Worm (Caenorhabditis elegans) whole organism, L4/young adult: ENCODE measurements around the gene npl-10.

Source experiments
- W03F9.2 ChIP-seq: fragments of 150-350 bp; optimal IDR thresholded peaks from 2 replicates; lab custom pipeline; 2014; ENCODE audit warnings: missing biosample characterization, missing genetic modification characterization
- dao-5 ChIP-seq: sonication (generic microtip); optimal IDR thresholded peaks from 2 replicates; lab custom pipeline; 2016; ENCODE audit warnings: missing genotype, missing genetic modification characterization, moderate library complexity, missing compliant biosample characterization
- him-1 ChIP-seq: sonication (generic microtip); optimal IDR thresholded peaks from 2 replicates; lab custom pipeline; 2016; ENCODE audit warnings: missing genotype, missing genetic modification reagents, missing genetic modification characterization, missing compliant biosample characterization

The npl-10 gene

DNA sequence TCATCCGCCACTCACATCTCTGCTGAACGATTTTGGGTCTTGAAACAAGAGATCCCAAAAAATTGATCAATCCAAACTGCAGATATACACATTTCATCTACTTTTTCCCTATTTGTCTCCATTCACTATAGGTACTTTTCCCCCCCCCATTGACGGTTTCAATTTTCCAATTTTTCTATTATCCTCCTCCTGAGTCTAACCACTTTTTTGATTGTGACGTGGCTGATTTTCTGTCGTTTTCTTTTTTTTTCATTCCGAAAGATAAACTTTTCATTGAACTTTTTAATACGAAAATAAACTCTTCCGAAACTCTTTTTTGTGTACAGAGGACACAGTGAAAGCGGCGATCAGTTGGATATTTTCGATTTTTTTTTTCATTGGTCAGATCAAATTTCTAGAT lies 22.1 kb upstream of the npl-10 start:
- TF ChIP-seq him-1 (tag; lab: Kevin White, UChicago) (no peak), dao-5 (tag; lab: Kevin White, UChicago) (no peak), W03F9.2 (tag; lab: Kevin White, UChicago) (no peak)

DNA sequence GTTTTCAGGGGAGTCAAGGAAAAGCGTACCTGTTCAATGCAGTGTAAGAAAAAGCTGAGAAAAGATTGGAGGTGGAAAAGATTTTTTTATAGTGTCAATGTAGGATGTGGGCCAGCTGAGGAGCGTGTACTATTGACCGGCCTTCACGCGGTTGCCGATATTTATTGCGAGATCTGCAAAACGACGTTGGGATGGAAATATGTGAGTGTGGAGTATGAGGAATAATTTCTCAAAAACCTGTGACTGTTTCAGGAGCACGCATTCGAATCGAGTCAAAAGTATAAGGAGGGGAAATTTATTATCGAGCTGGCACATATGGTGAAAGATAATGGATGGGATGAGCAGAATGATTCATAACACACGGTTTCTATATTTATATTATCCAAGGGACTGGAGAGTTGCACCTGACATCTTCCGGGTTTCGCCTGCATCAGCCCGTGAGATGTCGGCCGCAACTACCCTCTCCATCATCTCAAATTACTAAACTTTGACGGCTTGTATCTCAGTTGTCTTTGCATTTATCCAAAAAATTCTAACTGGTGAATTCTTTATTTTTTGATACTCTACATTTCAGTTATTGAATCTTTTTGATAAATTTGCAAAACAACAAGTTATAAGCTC lies 21.5 kb upstream of the npl-10 start:
- TF ChIP-seq dao-5 (tag; lab: Kevin White, UChicago): no peak
- no peak for TF ChIP-seq W03F9.2 (tag; lab: Kevin White, UChicago)
- TF ChIP-seq him-1 (tag; lab: Kevin White, UChicago): no peak

ce11 chrIII:3956293-3956692 lies 20.6 kb upstream of the npl-10 start, which contains the start of gene F37A8.5:
Gene F37A8.5, plus strand, starts transcription at chrIII:3956624.
- no peak for TF ChIP-seq W03F9.2 (tag; lab: Kevin White, UChicago)
- TF ChIP-seq him-1 (tag; lab: Kevin White, UChicago): no peak
- TF ChIP-seq dao-5 (tag; lab: Kevin White, UChicago): no peak

DNA sequence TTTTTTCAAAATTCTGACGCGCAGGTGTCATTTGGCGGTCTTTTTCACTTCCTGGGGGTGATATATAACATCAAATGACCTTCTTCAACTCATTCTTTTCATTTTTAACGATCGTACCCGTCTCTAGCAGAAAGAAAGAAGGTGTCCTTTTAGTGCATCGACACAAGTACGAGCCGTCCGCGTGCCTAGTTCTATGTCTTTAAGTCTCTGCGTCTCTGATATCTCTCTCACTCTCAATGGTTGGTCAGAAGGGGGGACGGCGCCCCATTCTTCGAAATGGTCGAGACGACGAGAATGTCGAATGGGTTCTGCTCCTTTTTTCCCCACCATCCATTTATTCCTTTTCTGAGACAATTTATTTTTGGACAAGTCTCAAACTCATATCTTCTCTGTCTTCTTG lies 20.0 kb upstream of the npl-10 start:
- TF ChIP-seq him-1 (tag; lab: Kevin White, UChicago): peak; percentile 39
- no peak for TF ChIP-seq dao-5 (tag; lab: Kevin White, UChicago)
- TF ChIP-seq W03F9.2 (tag; lab: Kevin White, UChicago): no peak

- no peak for TF ChIP-seq dao-5 (tag; lab: Kevin White, UChicago)
- TF ChIP-seq W03F9.2 (tag; lab: Kevin White, UChicago): no peak
- TF ChIP-seq him-1 (tag; lab: Kevin White, UChicago): no peak
Observed at ce11 chrIII:3954828-3955227, 19.1 kb upstream of the npl-10 start.

ce11 chrIII:3954220-3954619 lies 18.5 kb upstream of the npl-10 start:
- TF ChIP-seq W03F9.2 (tag; lab: Kevin White, UChicago): no peak
- TF ChIP-seq him-1 (tag; lab: Kevin White, UChicago): no peak
- TF ChIP-seq dao-5 (tag; lab: Kevin White, UChicago): no peak

DNA sequence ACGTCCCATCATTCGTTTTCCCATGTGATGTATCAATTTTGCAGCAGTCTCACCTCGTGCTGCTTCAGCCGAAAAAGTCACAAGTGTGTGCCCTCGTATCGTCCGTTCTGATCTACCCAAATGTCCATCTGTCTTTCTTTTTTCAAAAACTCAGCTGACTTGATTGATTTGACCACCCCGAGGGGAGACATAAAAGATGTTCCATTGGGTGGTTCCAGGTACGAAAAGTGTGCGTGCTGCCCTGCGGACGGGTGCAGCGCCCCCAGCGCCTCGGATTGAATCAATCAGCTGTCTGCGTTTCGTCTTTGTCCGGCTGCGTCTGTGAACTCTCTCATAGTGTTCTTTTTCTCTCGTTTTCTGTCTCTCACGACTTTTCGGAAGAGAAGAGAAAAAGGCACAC lies 17.5 kb upstream of the npl-10 start:
- no peak for TF ChIP-seq W03F9.2 (tag; lab: Kevin White, UChicago)
- TF ChIP-seq him-1 (tag; lab: Kevin White, UChicago): peak; percentile 26
- no peak for TF ChIP-seq dao-5 (tag; lab: Kevin White, UChicago)

ce11 chrIII:3952058-3952457 lies 16.4 kb upstream of the npl-10 start:
- TF ChIP-seq him-1 (tag; lab: Kevin White, UChicago) (no peak), W03F9.2 (tag; lab: Kevin White, UChicago) (no peak), dao-5 (tag; lab: Kevin White, UChicago) (no peak)

ce11 chrIII:3931423-3931822 lies 4.3 kb downstream of the npl-10 start, which contains the start of gene F37A8.2:
Gene F37A8.2, minus strand, starts transcription at chrIII:3931523.
- TF ChIP-seq W03F9.2 (tag; lab: Kevin White, UChicago): no peak
- no peak for TF ChIP-seq dao-5 (tag; lab: Kevin White, UChicago)
- TF ChIP-seq him-1 (tag; lab: Kevin White, UChicago): no peak

- TF ChIP-seq W03F9.2 (tag; lab: Kevin White, UChicago) (no peak), him-1 (tag; lab: Kevin White, UChicago) (no peak)
Observed at ce11 chrIII:3928136-3928535, 7.6 kb downstream of the npl-10 start, which contains the start of gene F37A8.1. Gene F37A8.1, plus strand, starts transcription at chrIII:3928436.

DNA sequence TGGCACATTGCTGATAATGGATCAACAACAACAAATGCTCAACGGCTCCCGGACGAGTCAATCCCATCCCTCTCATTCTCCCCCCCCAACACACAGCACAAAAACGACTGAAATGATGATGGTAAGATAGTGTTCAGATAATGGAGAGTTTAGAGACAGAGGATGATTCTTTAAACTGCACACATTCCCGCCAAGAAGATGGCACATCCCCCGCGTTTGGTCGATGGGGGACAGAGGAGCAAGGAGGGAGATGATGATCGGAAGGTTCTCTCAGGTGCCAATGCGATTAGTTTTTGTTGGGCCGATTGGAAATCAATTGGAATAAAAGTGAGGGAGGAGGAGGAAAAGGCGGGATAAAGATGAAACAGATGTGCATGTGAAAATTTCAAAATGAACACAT lies 8.3 kb downstream of the npl-10 start:
- TF ChIP-seq him-1 (tag; lab: Kevin White, UChicago) (no peak), dao-5 (tag; lab: Kevin White, UChicago) (no peak), W03F9.2 (tag; lab: Kevin White, UChicago) (no peak)

- TF ChIP-seq W03F9.2 (tag; lab: Kevin White, UChicago) (no peak), dao-5 (tag; lab: Kevin White, UChicago) (no peak), him-1 (tag; lab: Kevin White, UChicago) (no peak)
Observed at ce11 chrIII:3926801-3927200, 8.9 kb downstream of the npl-10 start.

ce11 chrIII:3926116-3926515 lies 9.6 kb downstream of the npl-10 start, which contains the start of gene ZK1058.9:
Gene ZK1058.9, minus strand, starts transcription at chrIII:3926216.
- TF ChIP-seq him-1 (tag; lab: Kevin White, UChicago) (no peak), W03F9.2 (tag; lab: Kevin White, UChicago) (no peak), dao-5 (tag; lab: Kevin White, UChicago) (no peak)
